Fruit fly (Drosophila melanogaster) whole organism, pupa: Measurements from ENCODE around the gene CG5004.

Experiments
- CG13204 ChIP-seq: fragments of 200-800 bp; sonication (Bioruptor generic); optimal IDR thresholded peaks from 2 replicates; lab custom pipeline; 2018; ENCODE audit warnings: missing biosample characterization, mild to moderate bottlenecking, missing genetic modification characterization, moderate library complexity
- CG14655 ChIP-seq: fragments of 200-800 bp; sonication (Bioruptor generic); optimal IDR thresholded peaks from 3 replicates; lab custom pipeline; 2017; ENCODE audit warnings: mild to moderate bottlenecking, missing biosample characterization, missing genetic modification reagents, missing genetic modification characterization
- CG15710 ChIP-seq: fragments of 200-800 bp; sonication (Bioruptor generic); optimal IDR thresholded peaks from 2 replicates; lab custom pipeline; 2018; ENCODE audit warnings: missing biosample characterization, mild to moderate bottlenecking, missing genetic modification characterization, moderate library complexity
- CG17806 ChIP-seq: fragments of 200-800 bp; sonication (Bioruptor generic); optimal IDR thresholded peaks from 2 replicates; lab custom pipeline; 2018; ENCODE audit warnings: missing biosample characterization, mild to moderate bottlenecking, missing genetic modification characterization, moderate library complexity
- CG34367 ChIP-seq: fragments of 200-800 bp; sonication (Bioruptor generic); optimal IDR thresholded peaks from 2 replicates; lab custom pipeline; 2018; ENCODE audit warnings: missing biosample characterization, mild to moderate bottlenecking, missing genetic modification characterization
- CG9948 ChIP-seq: fragments of 200-800 bp; sonication (Bioruptor generic); optimal IDR thresholded peaks from 2 replicates; lab custom pipeline; 2018; ENCODE audit warnings: missing biosample characterization, mild to moderate bottlenecking, missing genetic modification characterization, moderate library complexity
- EcR ChIP-seq: fragments of 200-800 bp; sonication (Bioruptor generic); optimal IDR thresholded peaks from 3 replicates; lab custom pipeline; 2019; ENCODE audit warnings: missing biosample characterization, missing genetic modification characterization, mild to moderate bottlenecking, moderate library complexity, missing genetic modification reagents
- fd96Ca ChIP-seq: fragments of 200-800 bp; sonication (Bioruptor generic); IDR thresholded peaks from 3 replicates; pipeline ENCODE4 v1.3.6; 2022; ENCODE audit warnings: missing biosample characterization, missing genetic modification characterization
- rn ChIP-seq: fragments of 200-800 bp; sonication (Bioruptor generic); IDR thresholded peaks from 2 replicates; pipeline ENCODE4 v1.3.6; 2022; ENCODE audit warnings: missing biosample characterization, missing genetic modification characterization

DNA sequence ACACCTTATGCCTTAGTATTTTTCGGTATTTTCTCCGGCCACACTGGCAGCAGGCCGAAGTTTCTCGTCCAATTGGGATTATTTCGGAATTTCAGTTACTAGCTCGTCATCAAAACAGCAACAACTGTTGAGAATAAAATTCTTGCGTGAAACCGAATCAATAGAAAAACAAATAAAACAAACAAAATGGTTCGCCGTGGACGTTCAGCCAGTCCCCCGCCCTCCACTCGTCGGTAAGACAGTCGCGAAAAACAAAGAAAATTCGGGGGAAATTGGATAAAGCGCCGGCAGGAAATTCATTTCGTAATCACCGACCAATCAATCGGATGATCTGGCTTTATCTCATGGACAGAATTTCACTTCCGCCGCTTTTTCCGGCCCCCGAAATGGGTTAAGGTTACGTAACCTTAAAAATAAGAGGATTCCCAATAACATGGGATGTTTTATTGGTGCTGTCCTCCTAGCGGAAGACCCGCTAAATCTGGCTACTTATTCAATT lies 41.6 kb downstream of the CG5004 start, which contains the start of gene Chchd2:
- TF ChIP-seq rn (no peak), CG34367 (no peak), EcR (GFP tag; lab: Kevin White, UChicago) (no peak), CG15710 (no peak), CG14655 (GFP tag; lab: Kevin White, UChicago) (no peak), fd96Ca (GFP tag; lab: Robert Waterston, UW) (no peak), CG17806 (tag; lab: Kevin White, UChicago) (no peak), CG9948 (no peak), CG13204 (no peak)
